Fruit fly (Drosophila melanogaster): ENCODE measurements around the gene D12.

DNA sequence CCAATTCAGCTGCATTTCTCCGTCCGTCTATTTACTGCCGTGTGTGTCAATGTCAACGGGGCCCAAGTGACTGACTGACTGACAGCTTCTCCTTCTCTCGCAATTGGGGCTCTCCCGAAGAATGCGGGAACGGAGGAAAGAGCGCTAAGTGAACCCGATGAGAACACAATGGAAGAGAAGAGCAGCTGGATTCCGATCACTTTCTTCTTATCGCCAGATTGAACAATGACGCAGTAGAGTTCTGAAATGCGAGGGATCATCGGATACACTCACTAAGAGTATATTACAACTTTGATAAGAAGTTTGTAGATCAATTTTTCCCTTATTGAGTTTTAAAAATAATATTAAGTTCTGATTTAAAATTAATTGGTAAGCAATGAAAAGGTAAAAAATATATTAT, 25.6 kb downstream of the D12 start, which contains the start of gene Naglu:
- TF ChIP-seq CG8478 (optimal IDR thresholded peaks at IDR 0.05) (no peak), psq (optimal IDR thresholded peaks at IDR 0.05) (no peak)
